Fruit fly (Drosophila melanogaster) whole organism, embryonic: Measurements from ENCODE around the gene CG17109.
A peak's percentile ranks its signal among the peaks of the same experiment; 100 is the strongest.

Source experiments
- Ada2b ChIP-seq: fragments of 200-800 bp; sonication (Bioruptor generic); IDR thresholded peaks from 2 replicates; pipeline ENCODE4 v1.3.6; 2022; ENCODE audit warnings: missing biosample characterization, missing genetic modification characterization
- Adf1 ChIP-seq: fragments of 200-800 bp; sonication (Bioruptor generic); IDR thresholded peaks from 2 replicates; pipeline ENCODE4 v1.3.6; 2022; ENCODE audit warnings: missing biosample characterization, missing genetic modification characterization
- CG10543 ChIP-seq: fragments of 200-800 bp; sonication (Bioruptor generic); optimal IDR thresholded peaks from 3 replicates; lab custom pipeline; 2017; ENCODE audit warnings: missing biosample characterization, mild to moderate bottlenecking, missing genetic modification characterization, moderate library complexity
- CG1233 ChIP-seq: fragments of 200-800 bp; sonication (Bioruptor generic); optimal IDR thresholded peaks from 4 replicates; lab custom pipeline; 2018; ENCODE audit warnings: missing biosample characterization, mild to moderate bottlenecking, missing genetic modification characterization
- CG13296 ChIP-seq: fragments of 200-800 bp; sonication (Bioruptor generic); optimal IDR thresholded peaks from 3 replicates; lab custom pipeline; 2018; ENCODE audit warnings: missing biosample characterization, mild to moderate bottlenecking, missing genetic modification characterization
- CG13894 ChIP-seq: fragments of 200-800 bp; sonication (Bioruptor generic); optimal IDR thresholded peaks from 3 replicates; lab custom pipeline; 2018; ENCODE audit warnings: missing biosample characterization, mild to moderate bottlenecking, missing genetic modification characterization, moderate library complexity
- CG14667 ChIP-seq: fragments of 200-800 bp; sonication (Bioruptor generic); IDR thresholded peaks from 2 replicates; pipeline ENCODE4 v1.3.6; 2022; ENCODE audit warnings: missing biosample characterization, missing genetic modification characterization
- CG17385 ChIP-seq: fragments of 200-800 bp; sonication (Bioruptor generic); optimal IDR thresholded peaks from 3 replicates; lab custom pipeline; 2018; ENCODE audit warnings: missing biosample characterization, mild to moderate bottlenecking, missing genetic modification characterization
- CG17612 ChIP-seq: fragments of 200-800 bp; sonication (Bioruptor generic); IDR thresholded peaks from 2 replicates; pipeline ENCODE4 v1.3.6; 2022; ENCODE audit warnings: missing biosample characterization, missing genetic modification characterization
- CG17912 ChIP-seq: fragments of 200-800 bp; sonication (Bioruptor generic); optimal IDR thresholded peaks from 2 replicates; lab custom pipeline; 2018; ENCODE audit warnings: missing biosample characterization, mild to moderate bottlenecking, missing genetic modification characterization
- CG2199 ChIP-seq: fragments of 200-800 bp; sonication (Bioruptor generic); IDR thresholded peaks from 3 replicates; pipeline ENCODE4 v1.3.6; 2022; ENCODE audit warnings: missing biosample characterization, missing genetic modification characterization
- CG3407 ChIP-seq: fragments of 200-800 bp; sonication (Bioruptor generic); optimal IDR thresholded peaks from 2 replicates; lab custom pipeline; 2018; ENCODE audit warnings: missing biosample characterization, mild to moderate bottlenecking, missing genetic modification characterization
- CG34224 ChIP-seq: fragments of 200-800 bp; sonication (Bioruptor generic); IDR thresholded peaks from 3 replicates; pipeline ENCODE4 v1.3.6; 2022; ENCODE audit warnings: missing biosample characterization, missing genetic modification characterization; ENCODE audit not compliant: partially characterized antibody
- CG34422 ChIP-seq: fragments of 200-800 bp; sonication (Bioruptor generic); IDR thresholded peaks from 3 replicates; pipeline ENCODE4 v1.3.6; 2022; ENCODE audit warnings: missing biosample characterization, missing genetic modification characterization
- CG4360 ChIP-seq: fragments of 200-800 bp; sonication (Bioruptor generic); IDR thresholded peaks from 2 replicates; pipeline ENCODE4 v1.3.6; 2022; ENCODE audit warnings: missing biosample characterization, missing genetic modification characterization
- CG43689 ChIP-seq: fragments of 200-800 bp; sonication (Bioruptor generic); IDR thresholded peaks from 2 replicates; pipeline ENCODE4 v1.3.6; 2022; ENCODE audit warnings: missing biosample characterization, missing genetic modification characterization
- CG4730 ChIP-seq: fragments of 200-800 bp; sonication (Bioruptor generic); IDR thresholded peaks from 2 replicates; pipeline ENCODE4 v1.3.6; 2022; ENCODE audit warnings: missing biosample characterization, missing genetic modification characterization
- CG5953 ChIP-seq: fragments of 200-800 bp; sonication (Bioruptor generic); IDR thresholded peaks from 2 replicates; pipeline ENCODE4 v1.3.6; 2022; ENCODE audit warnings: missing biosample characterization, missing genetic modification characterization
- CG6689 ChIP-seq: fragments of 200-800 bp; sonication (Bioruptor generic); IDR thresholded peaks from 2 replicates; pipeline ENCODE4 v1.3.6; 2022; ENCODE audit warnings: missing biosample characterization, missing genetic modification characterization
- CG7271 ChIP-seq: fragments of 200-800 bp; sonication (Bioruptor generic); optimal IDR thresholded peaks from 2 replicates; lab custom pipeline; 2018; ENCODE audit warnings: missing biosample characterization, mild to moderate bottlenecking, missing genetic modification characterization, moderate library complexity
- Chrac-16 ChIP-seq: fragments of 200-800 bp; sonication (Bioruptor generic); optimal IDR thresholded peaks from 3 replicates; lab custom pipeline; 2016; ENCODE audit warnings: missing biosample characterization, missing genetic modification characterization
- CkIIα-i1 ChIP-seq: fragments of 200-800 bp; sonication (Bioruptor generic); IDR thresholded peaks from 2 replicates; pipeline ENCODE4 v1.3.6; 2022; ENCODE audit warnings: missing biosample characterization, missing genetic modification characterization
- Dbx ChIP-seq: fragments of 200-800 bp; sonication (Bioruptor generic); IDR thresholded peaks from 3 replicates; pipeline ENCODE4 v1.3.6; 2022; ENCODE audit warnings: missing biosample characterization, missing genetic modification characterization
- Dip3 ChIP-seq: fragments of 200-800 bp; sonication (Bioruptor generic); optimal IDR thresholded peaks from 3 replicates; lab custom pipeline; 2016; ENCODE audit warnings: missing biosample characterization, missing genetic modification characterization
- E2f1 ChIP-seq: fragments of 200-800 bp; sonication (Bioruptor generic); IDR thresholded peaks from 2 replicates; pipeline ENCODE4 v1.3.6; 2022; ENCODE audit warnings: missing biosample characterization, missing genetic modification characterization
- E2f2 ChIP-seq: fragments of 200-800 bp; sonication (Bioruptor generic); IDR thresholded peaks from 2 replicates; pipeline ENCODE4 v1.3.6; 2022; ENCODE audit warnings: missing biosample characterization, missing genetic modification characterization
- Gug ChIP-seq: fragments of 200-800 bp; sonication (Bioruptor generic); IDR thresholded peaks from 4 replicates; pipeline ENCODE4 v1.3.6; 2022; ENCODE audit warnings: missing biosample characterization, missing genetic modification characterization
- HLH3B ChIP-seq: fragments of 200-800 bp; sonication (Bioruptor generic); IDR thresholded peaks from 2 replicates; pipeline ENCODE4 v1.3.6; 2022; ENCODE audit warnings: missing biosample characterization, missing genetic modification characterization
- HLH4C ChIP-seq: fragments of 200-800 bp; sonication (Bioruptor generic); IDR thresholded peaks from 3 replicates; pipeline ENCODE4 v1.3.6; 2022; ENCODE audit warnings: missing biosample characterization, missing genetic modification characterization; ENCODE audit not compliant: partially characterized antibody
- HLH54F ChIP-seq: fragments of 200-800 bp; sonication (Bioruptor generic); optimal IDR thresholded peaks from 3 replicates; lab custom pipeline; 2016; ENCODE audit warnings: missing biosample characterization, missing genetic modification characterization
- Hsf ChIP-seq: fragments of 200-800 bp; sonication (Bioruptor generic); optimal IDR thresholded peaks from 3 replicates; lab custom pipeline; 2016; ENCODE audit warnings: missing biosample characterization, missing genetic modification characterization
- PHDP ChIP-seq: fragments of 200-800 bp; sonication (Bioruptor generic); optimal IDR thresholded peaks from 3 replicates; lab custom pipeline; 2018; ENCODE audit warnings: missing biosample characterization, mild to moderate bottlenecking, missing genetic modification characterization, moderate library complexity
- Rfx ChIP-seq: fragments of 200-800 bp; sonication (Bioruptor generic); IDR thresholded peaks from 2 replicates; pipeline ENCODE4 v1.3.6; 2022; ENCODE audit warnings: missing biosample characterization, missing genetic modification characterization
- Sox102F ChIP-seq: fragments of 200-800 bp; sonication (Bioruptor generic); optimal IDR thresholded peaks from 2 replicates; lab custom pipeline; 2018; ENCODE audit warnings: missing biosample characterization, mild to moderate bottlenecking, missing genetic modification characterization, moderate library complexity
- Ssrp ChIP-seq: fragments of 200-800 bp; sonication (Bioruptor generic); optimal IDR thresholded peaks from 2 replicates; lab custom pipeline; 2018; ENCODE audit warnings: missing biosample characterization, mild to moderate bottlenecking, missing genetic modification characterization, moderate library complexity
- Xbp1 ChIP-seq: fragments of 200-800 bp; sonication (Bioruptor generic); optimal IDR thresholded peaks from 3 replicates; lab custom pipeline; 2016; ENCODE audit warnings: missing biosample characterization, mild to moderate bottlenecking, missing genetic modification characterization
- YL-1 ChIP-seq: fragments of 200-800 bp; sonication (Bioruptor generic); optimal IDR thresholded peaks from 3 replicates; lab custom pipeline; 2017; ENCODE audit warnings: missing biosample characterization, mild to moderate bottlenecking, missing genetic modification characterization
- az2 ChIP-seq: fragments of 200-800 bp; sonication (Bioruptor generic); optimal IDR thresholded peaks from 3 replicates; lab custom pipeline; 2016; ENCODE audit warnings: missing biosample characterization, missing genetic modification characterization
- cad ChIP-seq: fragments of >200 bp; optimal IDR thresholded peaks from 2 replicates; lab custom pipeline; 2017; ENCODE audit warnings: missing biosample characterization, missing genetic modification characterization
- chn ChIP-seq: fragments of 200-800 bp; sonication (Bioruptor generic); optimal IDR thresholded peaks from 2 replicates; lab custom pipeline; 2016; ENCODE audit warnings: missing biosample characterization, missing genetic modification characterization
- dpn ChIP-seq, 2 experiments: fragments of 200-800 bp; sonication (Bioruptor generic); optimal IDR thresholded peaks; 3 replicates each; lab custom pipeline; 2016; ENCODE audit warnings: missing biosample characterization in 2 of 2, missing genetic modification characterization in 2 of 2
- exex ChIP-seq: fragments of 200-800 bp; sonication (Bioruptor generic); optimal IDR thresholded peaks from 4 replicates; lab custom pipeline; 2018; ENCODE audit warnings: missing biosample characterization, mild to moderate bottlenecking, missing genetic modification characterization, moderate library complexity
- fd64A ChIP-seq: fragments of 200-800 bp; sonication (Bioruptor generic); optimal IDR thresholded peaks from 3 replicates; lab custom pipeline; 2018; ENCODE audit warnings: missing biosample characterization, mild to moderate bottlenecking, missing genetic modification characterization
- gt ChIP-seq: fragments of 200-800 bp; sonication (Bioruptor generic); IDR thresholded peaks from 2 replicates; pipeline ENCODE4 v1.3.6; 2022; ENCODE audit warnings: missing biosample characterization, missing genetic modification characterization
- ind ChIP-seq: fragments of 200-800 bp; sonication (Bioruptor generic); optimal IDR thresholded peaks from 3 replicates; lab custom pipeline; 2016; ENCODE audit warnings: missing biosample characterization, missing genetic modification characterization
- peb ChIP-seq: fragments of 200-800 bp; sonication (Bioruptor generic); IDR thresholded peaks from 2 replicates; pipeline ENCODE4 v1.3.6; 2022; ENCODE audit warnings: missing biosample characterization, missing genetic modification characterization
- prd ChIP-seq, 3 experiments: fragments of >200 bp in 2 of 3; fragments of 200-800 bp in 1 of 3; sonication (Bioruptor generic) in 1 of 3; optimal IDR thresholded peaks in 2 of 3; IDR thresholded peaks in 1 of 3; 2 replicates in 2 of 3; 3 replicates in 1 of 3; pipeline versions ENCODE4 v1.3.6 to Lab custom; 2017 to 2022; ENCODE audit warnings: missing biosample characterization in 1 of 3, missing genetic modification characterization in 1 of 3
- repo ChIP-seq: fragments of 200-800 bp; sonication (Bioruptor generic); optimal IDR thresholded peaks from 2 replicates; lab custom pipeline; 2016; ENCODE audit warnings: missing biosample characterization, missing genetic modification characterization
- sd ChIP-seq: fragments of 200-800 bp; sonication (Bioruptor generic); optimal IDR thresholded peaks from 3 replicates; lab custom pipeline; 2018; ENCODE audit warnings: missing biosample characterization, mild to moderate bottlenecking, missing genetic modification characterization, moderate library complexity
- vnd ChIP-seq: fragments of 200-800 bp; sonication (Bioruptor generic); IDR thresholded peaks from 3 replicates; pipeline ENCODE4 v1.3.6; 2022; ENCODE audit warnings: missing biosample characterization, missing genetic modification characterization; ENCODE audit not compliant: partially characterized antibody

The CG17109 gene

DNA sequence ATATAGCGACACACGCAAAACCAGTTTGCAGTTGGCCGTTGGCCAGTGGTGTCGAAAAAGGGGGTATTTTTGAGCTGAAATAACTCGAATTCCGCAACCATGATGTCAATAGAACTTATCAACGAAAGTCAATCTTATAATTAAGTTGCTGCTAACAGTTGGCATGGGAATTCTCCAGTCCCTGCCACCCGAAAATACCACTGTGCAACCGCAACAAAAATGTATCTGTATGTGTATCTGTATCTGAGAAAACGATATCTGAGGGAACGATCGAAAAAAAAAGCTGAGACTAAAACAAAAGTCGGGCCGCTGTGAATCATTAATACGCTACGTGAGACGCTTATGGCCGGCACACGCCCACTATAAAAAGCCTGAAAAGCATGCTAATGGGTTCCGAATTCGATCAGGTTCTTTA lies 49.0 kb upstream of the CG17109 start (continued):
- TF ChIP-seq vnd (GFP tag; lab: Robert Waterston, UW) (no peak), peb (GFP tag; lab: Robert Waterston, UW) (no peak), sd (tag; lab: Kevin White, UChicago) (peak; percentile 95), chn (GFP tag; lab: Kevin White, UChicago) (peak; percentile 13), HLH4C (GFP tag; lab: Robert Waterston, UW) (no peak), az2 (GFP tag; lab: Kevin White, UChicago) (no peak), HLH54F (GFP tag; lab: Kevin White, UChicago) (peak; percentile 67), CG17912 (GFP tag; lab: Kevin White, UChicago) (no peak), Ssrp (peak; percentile 5), CG17612 (GFP tag; lab: Robert Waterston, UW) (peak; percentile 24; the same call in 1 of the 2 replicates), CG2199 (no peak), prd (optimal IDR thresholded peaks at IDR 0.05; lab: Kevin White, UChicago) (no peak), prd (GFP tag; IDR thresholded peaks at IDR 0.05; lab: Robert Waterston, UW) (peak; percentile 61; the same call in 2 of the 3 replicates), CG4360 (GFP tag; lab: Robert Waterston, UW) (no peak), Adf1 (GFP tag; lab: Robert Waterston, UW) (peak; percentile 28; the same call in 1 of the 2 replicates), CkIIα-i1 (GFP tag; lab: Robert Waterston, UW) (no peak), CG7271 (tag; lab: Kevin White, UChicago) (no peak), CG13296 (GFP tag; lab: Kevin White, UChicago) (peak; percentile 4), Chrac-16 (GFP tag; lab: Kevin White, UChicago) (no peak), cad (GFP tag; lab: Kevin White, UChicago) (no peak), CG34422 (GFP tag; lab: Robert Waterston, UW) (peak; percentile 57; the same call in 1 of the 3 replicates), CG14667 (0 out of 2 replicates have a peak, but pooled peaks have one; percentile 12), YL-1 (GFP tag; lab: Kevin White, UChicago) (no peak), E2f1 (GFP tag; lab: Robert Waterston, UW) (peak; percentile 40; the same call in 1 of the 2 replicates), CG1233 (peak; percentile 22), CG34224 (GFP tag; lab: Robert Waterston, UW) (no peak), Dbx (GFP tag; lab: Robert Waterston, UW) (peak; percentile 76), Gug (peak; percentile 61; the same call in 2 of the 4 replicates), CG4730 (GFP tag; lab: Robert Waterston, UW) (peak; percentile 50), CG6689 (GFP tag; lab: Robert Waterston, UW) (0 out of 2 replicates have a peak, but pooled peaks have one; percentile 30), CG10543 (GFP tag; lab: Kevin White, UChicago) (peak; percentile 4), Ada2b (GFP tag; lab: Robert Waterston, UW) (peak; percentile 55; the same call in 1 of the 2 replicates), CG5953 (0 out of 2 replicates have a peak, but pooled peaks have one; percentile 24), gt (GFP tag; lab: Robert Waterston, UW) (no peak), CG43689 (GFP tag; lab: Robert Waterston, UW) (no peak), ind (peak; percentile 37), PHDP (tag; lab: Kevin White, UChicago) (peak; percentile 50), repo (GFP tag; lab: Kevin White, UChicago) (peak; percentile 17), CG3407 (GFP tag; lab: Kevin White, UChicago) (no peak), Dip3 (GFP tag; lab: Kevin White, UChicago) (peak; percentile 47), Xbp1 (GFP tag; lab: Kevin White, UChicago) (peak; percentile 38), CG17385 (peak; percentile 1), dpn (GFP tag; optimal IDR thresholded peaks at IDR 0.05; lab: Kevin White, UChicago) (peak; percentile 7 to 57), exex (tag; lab: Kevin White, UChicago) (no peak), Sox102F (GFP tag; lab: Kevin White, UChicago) (peak; percentile 51), CG13894 (tag; lab: Kevin White, UChicago) (no peak), Hsf (peak; percentile 47), HLH3B (GFP tag; lab: Robert Waterston, UW) (0 out of 2 replicates have a peak, but pooled peaks have one; percentile 32), Rfx (GFP tag; lab: Robert Waterston, UW) (peak; percentile 81), fd64A (GFP tag; lab: Kevin White, UChicago) (no peak), E2f2 (peak; percentile 29; the same call in 1 of the 2 replicates)
